Worm (Caenorhabditis elegans): ENCODE data around the gene tnt-4.

ce11 chrV:2035545-2035944 lies 42.8 kb upstream of the tnt-4 start, which contains the start of gene srab-23:
- no peak for TF ChIP-seq lin-13 (GFP tag; optimal IDR thresholded peaks at IDR 0.05)
- no peak for TF ChIP-seq ZK546.5 (tag; optimal IDR thresholded peaks at IDR 0.05)
- TF ChIP-seq ztf-4 (tag; optimal IDR thresholded peaks at IDR 0.05): no peak
- TF ChIP-seq unc-55 (GFP tag; optimal IDR thresholded peaks at IDR 0.05): no peak

All from whole organism, L2 larva.